In the genomic region with DNA sequence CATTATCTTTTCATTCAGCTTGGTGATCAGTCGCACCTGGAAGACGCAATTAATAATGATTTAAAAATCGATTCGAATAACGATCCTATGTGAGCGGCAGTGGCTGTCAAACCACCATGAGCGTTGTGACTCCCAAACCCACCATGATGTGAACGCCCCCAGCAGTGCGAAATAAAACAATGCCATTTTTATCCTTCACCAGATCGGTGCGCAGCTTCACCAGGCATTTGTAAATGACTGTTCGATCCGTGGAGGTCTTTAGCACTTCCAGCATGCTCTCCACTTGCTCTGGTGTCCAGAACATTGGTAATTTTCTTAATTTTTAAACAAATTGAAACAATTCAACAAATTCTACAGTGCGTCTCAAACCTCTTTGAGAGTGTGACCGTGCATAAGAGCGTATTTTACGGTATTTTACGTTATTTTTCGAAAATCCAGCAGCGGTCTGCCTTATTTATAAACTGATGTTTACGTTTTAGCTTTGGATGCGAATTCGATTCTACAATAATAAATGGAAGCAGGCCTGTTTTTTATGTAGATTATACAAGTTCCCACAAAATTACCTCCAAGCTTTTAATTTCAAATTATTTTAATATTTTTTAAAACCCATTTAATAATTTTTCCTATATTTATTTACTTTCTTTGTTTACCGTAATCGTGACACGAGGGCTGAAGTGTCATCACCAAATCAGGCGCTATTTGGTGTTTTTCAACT, we compare ENCODE assay signal across 1 fruit fly cellular context.
TF ChIP-seq lines count a peak whose summit lies in the region.

Gene Rnb, minus strand, starts transcription at position 389 of the 715 bp plus-strand sequence.
Gene Drice, plus strand, starts transcription at position 693 of the 715 bp plus-strand sequence.

TF ChIP-seq in whole organism, embryonic, 481 proteins besides CTCF, POLR2A, EP300 and RAD21 (continued from another document and continues in another):
- TF ChIP-seq CG10543 (GFP tag; optimal IDR thresholded peaks at IDR 0.05; lab: Kevin White, UChicago): no peak
- no peak for TF ChIP-seq psq (GFP tag; optimal IDR thresholded peaks at IDR 0.05; lab: Kevin White, UChicago)
- TF ChIP-seq Kr (GFP tag; optimal IDR thresholded peaks at IDR 0.05; lab: Kevin White, UChicago): no peak
- peak; percentile 36 for TF ChIP-seq Fer1 (GFP tag; optimal IDR thresholded peaks at IDR 0.05; lab: Kevin White, UChicago)
- 0 out of 2 replicates have a peak, but pooled peaks have one; percentile 21 for TF ChIP-seq ro (GFP tag; IDR thresholded peaks at IDR 0.05; lab: Robert Waterston, UW)
- peak; percentile 29 for TF ChIP-seq CG6683 (GFP tag; optimal IDR thresholded peaks at IDR 0.05; lab: Kevin White, UChicago)
- TF ChIP-seq CG14441 (GFP tag; IDR thresholded peaks at IDR 0.05; lab: Robert Waterston, UW): peak; percentile 43; the same call in 1 of the 2 replicates
- no peak for TF ChIP-seq run (tag; optimal IDR thresholded peaks at IDR 0.05; lab: Kevin White, UChicago)
- TF ChIP-seq chif (GFP tag; optimal IDR thresholded peaks at IDR 0.05; lab: Kevin White, UChicago): no peak
- peak in 1 of 3 experiments; percentile 51 for TF ChIP-seq Stat92E (GFP tag; optimal IDR thresholded peaks at IDR 0.05; lab: Kevin White, UChicago)
- peak in 1 of 2 experiments; percentile 2 for TF ChIP-seq crp (GFP tag; optimal IDR thresholded peaks at IDR 0.05; lab: Kevin White, UChicago)
- TF ChIP-seq ems (GFP tag; optimal IDR thresholded peaks at IDR 0.05; lab: Kevin White, UChicago): no peak
- TF ChIP-seq Bteb2 (GFP tag; optimal IDR thresholded peaks at IDR 0.05; lab: Kevin White, UChicago): no peak
- TF ChIP-seq Tbp (GFP tag; optimal IDR thresholded peaks at IDR 0.05; lab: Kevin White, UChicago): peak; percentile 32
- 0 out of 2 replicates have a peak, but pooled peaks have one; percentile 15 for TF ChIP-seq CG9215 (GFP tag; IDR thresholded peaks at IDR 0.05; lab: Robert Waterston, UW)
- TF ChIP-seq CG15269 (tag; optimal IDR thresholded peaks at IDR 0.05; lab: Kevin White, UChicago): no peak
- TF ChIP-seq prd (optimal IDR thresholded peaks at IDR 0.05; lab: Kevin White, UChicago): no peak
- peak; percentile 55 for TF ChIP-seq prd (GFP tag; IDR thresholded peaks at IDR 0.05; lab: Robert Waterston, UW)
- no peak for TF ChIP-seq CG16815 (GFP tag; optimal IDR thresholded peaks at IDR 0.05; lab: Kevin White, UChicago)
- TF ChIP-seq slou (GFP tag; optimal IDR thresholded peaks at IDR 0.05; lab: Kevin White, UChicago): peak; percentile 11
- TF ChIP-seq odd (GFP tag; optimal IDR thresholded peaks at IDR 0.05; lab: Kevin White, UChicago): no peak
- TF ChIP-seq CG10959 (GFP tag; IDR thresholded peaks at IDR 0.05; lab: Robert Waterston, UW): 0 out of 2 replicates have a peak, but pooled peaks have one; percentile 6
- TF ChIP-seq CG31388 (GFP tag; optimal IDR thresholded peaks at IDR 0.05; lab: Kevin White, UChicago): no peak
- TF ChIP-seq tio (GFP tag; optimal IDR thresholded peaks at IDR 0.05; lab: Kevin White, UChicago): no peak
- no peak for TF ChIP-seq Drgx (GFP tag; IDR thresholded peaks at IDR 0.05; lab: Robert Waterston, UW)
- no peak for TF ChIP-seq pan (optimal IDR thresholded peaks at IDR 0.05; lab: Kevin White, UChicago)
- peak in 1 of 2 experiments; percentile 45 for TF ChIP-seq pan (GFP tag; optimal IDR thresholded peaks at IDR 0.05 in 1 of 2, IDR thresholded peaks at IDR 0.05 in 1 of 2)
- TF ChIP-seq sim (GFP tag; IDR thresholded peaks at IDR 0.05; lab: Robert Waterston, UW): no peak
- peak; percentile 41 for TF ChIP-seq Hr3 (GFP tag; optimal IDR thresholded peaks at IDR 0.05; lab: Kevin White, UChicago)
- TF ChIP-seq CG3281 (GFP tag; optimal IDR thresholded peaks at IDR 0.05; lab: Kevin White, UChicago): peak; percentile 56
- TF ChIP-seq CG10267 (tag; optimal IDR thresholded peaks at IDR 0.05; lab: Kevin White, UChicago): peak; percentile 57
- no peak for TF ChIP-seq Antp (GFP tag; optimal IDR thresholded peaks at IDR 0.05; lab: Kevin White, UChicago)
- no peak for TF ChIP-seq CG15479 (GFP tag; optimal IDR thresholded peaks at IDR 0.05; lab: Kevin White, UChicago)
- peak; percentile 54 for TF ChIP-seq MBD-R2 (GFP tag; IDR thresholded peaks at IDR 0.05; lab: Robert Waterston, UW)
- no peak for TF ChIP-seq CG12219 (GFP tag; optimal IDR thresholded peaks at IDR 0.05; lab: Kevin White, UChicago)
- peak; percentile 26 for TF ChIP-seq Spps (tag; optimal IDR thresholded peaks at IDR 0.05; lab: Kevin White, UChicago)
- TF ChIP-seq disco-r (GFP tag; optimal IDR thresholded peaks at IDR 0.05; lab: Kevin White, UChicago): no peak
- TF ChIP-seq Pdp1 (GFP tag; optimal IDR thresholded peaks at IDR 0.05; lab: Kevin White, UChicago): peak in 1 of 2 experiments; percentile 39
- TF ChIP-seq mam (GFP tag; optimal IDR thresholded peaks at IDR 0.05; lab: Kevin White, UChicago): no peak
- no peak for TF ChIP-seq ERR (GFP tag; optimal IDR thresholded peaks at IDR 0.05; lab: Kevin White, UChicago)
- TF ChIP-seq gfzf (GFP tag; optimal IDR thresholded peaks at IDR 0.05; lab: Kevin White, UChicago): peak; percentile 83
- no peak for TF ChIP-seq Meics (GFP tag; optimal IDR thresholded peaks at IDR 0.05; lab: Kevin White, UChicago)
- TF ChIP-seq Hey (tag; optimal IDR thresholded peaks at IDR 0.05; lab: Kevin White, UChicago): no peak
- TF ChIP-seq CG10565 (GFP tag; optimal IDR thresholded peaks at IDR 0.05; lab: Kevin White, UChicago): no peak
- TF ChIP-seq ken (GFP tag; IDR thresholded peaks at IDR 0.05; lab: Robert Waterston, UW): no peak
- TF ChIP-seq pros (GFP tag; optimal IDR thresholded peaks at IDR 0.05; lab: Kevin White, UChicago): no peak
- TF ChIP-seq lilli (GFP tag; optimal IDR thresholded peaks at IDR 0.05; lab: Kevin White, UChicago): peak; percentile 48
- no peak for TF ChIP-seq ftz-f1 (GFP tag; optimal IDR thresholded peaks at IDR 0.05; lab: Kevin White, UChicago)
- TF ChIP-seq grn (GFP tag; optimal IDR thresholded peaks at IDR 0.05; lab: Kevin White, UChicago): no peak
- peak; percentile 66 for TF ChIP-seq knrl (GFP tag; IDR thresholded peaks at IDR 0.05; lab: Robert Waterston, UW; ENCODE audit: partially characterized antibody)
- no peak for TF ChIP-seq CG8388 (GFP tag; optimal IDR thresholded peaks at IDR 0.05; lab: Kevin White, UChicago)
- TF ChIP-seq CG32767 (GFP tag; IDR thresholded peaks at IDR 0.05; lab: Robert Waterston, UW): 0 out of 2 replicates have a peak, but pooled peaks have one; percentile 30
- no peak for TF ChIP-seq Nf-YB (GFP tag; optimal IDR thresholded peaks at IDR 0.05; lab: Kevin White, UChicago)
- TF ChIP-seq CG17385 (GFP tag; optimal IDR thresholded peaks at IDR 0.05; lab: Kevin White, UChicago): no peak
- no peak for TF ChIP-seq CG18262 (tag; optimal IDR thresholded peaks at IDR 0.05; lab: Kevin White, UChicago)
- TF ChIP-seq zfh1 (GFP tag; IDR thresholded peaks at IDR 0.05; lab: Robert Waterston, UW): 0 out of 3 replicates have a peak, but pooled peaks have one; percentile 36
- TF ChIP-seq kah (GFP tag; optimal IDR thresholded peaks at IDR 0.05; lab: Kevin White, UChicago): peak; percentile 50
- TF ChIP-seq tap (tag; optimal IDR thresholded peaks at IDR 0.05; lab: Kevin White, UChicago): no peak
- TF ChIP-seq NC2α (GFP tag; optimal IDR thresholded peaks at IDR 0.05; lab: Kevin White, UChicago): no peak
- peak; percentile 43 for TF ChIP-seq CG13123 (GFP tag; optimal IDR thresholded peaks at IDR 0.05; lab: Kevin White, UChicago)
- no peak for TF ChIP-seq unpg (GFP tag; optimal IDR thresholded peaks at IDR 0.05; lab: Kevin White, UChicago)
- TF ChIP-seq CG4328 (GFP tag; optimal IDR thresholded peaks at IDR 0.05; lab: Kevin White, UChicago): peak; percentile 52
- peak; percentile 20 for TF ChIP-seq wek (GFP tag; optimal IDR thresholded peaks at IDR 0.05; lab: Kevin White, UChicago)
- TF ChIP-seq zen2 (GFP tag; IDR thresholded peaks at IDR 0.05; lab: Robert Waterston, UW; ENCODE audit: partially characterized antibody): no peak
- no peak for TF ChIP-seq CG9609 (GFP tag; optimal IDR thresholded peaks at IDR 0.05; lab: Kevin White, UChicago)
- peak; percentile 48; the same call in 1 of the 2 replicates for TF ChIP-seq CG14014 (GFP tag; IDR thresholded peaks at IDR 0.05; lab: Robert Waterston, UW)
- no peak for TF ChIP-seq fd64A (GFP tag; optimal IDR thresholded peaks at IDR 0.05; lab: Kevin White, UChicago)
- TF ChIP-seq CG7839 (tag; optimal IDR thresholded peaks at IDR 0.05; lab: Kevin White, UChicago): no peak
- peak; percentile 18 for TF ChIP-seq Ssrp (tag; optimal IDR thresholded peaks at IDR 0.05; lab: Kevin White, UChicago)
- TF ChIP-seq CG2875 (GFP tag; optimal IDR thresholded peaks at IDR 0.05; lab: Kevin White, UChicago): no peak
- 0 out of 2 replicates have a peak, but pooled peaks have one; percentile 25 for TF ChIP-seq CG32772 (GFP tag; IDR thresholded peaks at IDR 0.05; lab: Robert Waterston, UW)
- TF ChIP-seq cas (GFP tag; IDR thresholded peaks at IDR 0.05; lab: Robert Waterston, UW): no peak
- no peak for TF ChIP-seq CG15011 (GFP tag; optimal IDR thresholded peaks at IDR 0.05; lab: Kevin White, UChicago)
- TF ChIP-seq CG12236 (GFP tag; optimal IDR thresholded peaks at IDR 0.05; lab: Kevin White, UChicago): no peak
- no peak for TF ChIP-seq bowl (GFP tag; IDR thresholded peaks at IDR 0.05; lab: Robert Waterston, UW)
- TF ChIP-seq CG12071 (GFP tag; optimal IDR thresholded peaks at IDR 0.05; lab: Kevin White, UChicago): no peak
- TF ChIP-seq ase (GFP tag; IDR thresholded peaks at IDR 0.05; lab: Robert Waterston, UW): 0 out of 3 replicates have a peak, but pooled peaks have one; percentile 32
- TF ChIP-seq btn (GFP tag; optimal IDR thresholded peaks at IDR 0.05; lab: Kevin White, UChicago): no peak
- TF ChIP-seq CG7745 (tag; optimal IDR thresholded peaks at IDR 0.05; lab: Kevin White, UChicago): no peak
- TF ChIP-seq ham (GFP tag; IDR thresholded peaks at IDR 0.05; lab: Robert Waterston, UW): no peak
- no peak for TF ChIP-seq h (optimal IDR thresholded peaks at IDR 0.05; lab: Kevin White, UChicago)
- no peak for TF ChIP-seq pnt (GFP tag; optimal IDR thresholded peaks at IDR 0.05; lab: Kevin White, UChicago)
- TF ChIP-seq dysf (GFP tag; IDR thresholded peaks at IDR 0.05; lab: Robert Waterston, UW): peak; percentile 53; the same call in 2 of the 3 replicates
- no peak for TF ChIP-seq CG9876 (GFP tag; optimal IDR thresholded peaks at IDR 0.05; lab: Kevin White, UChicago)
- TF ChIP-seq CG4707 (GFP tag; optimal IDR thresholded peaks at IDR 0.05; lab: Kevin White, UChicago): no peak
- no peak for TF ChIP-seq CG13624 (GFP tag; optimal IDR thresholded peaks at IDR 0.05; lab: Kevin White, UChicago)
- no peak for TF ChIP-seq sr (GFP tag; IDR thresholded peaks at IDR 0.05; lab: Robert Waterston, UW)
- TF ChIP-seq Hsf (GFP tag; optimal IDR thresholded peaks at IDR 0.05; lab: Kevin White, UChicago): peak; percentile 26
- 0 out of 2 replicates have a peak, but pooled peaks have one; percentile 13 for TF ChIP-seq ap (GFP tag; IDR thresholded peaks at IDR 0.05; lab: Robert Waterston, UW)
- peak; percentile 46 for TF ChIP-seq zen (tag; optimal IDR thresholded peaks at IDR 0.05; lab: Kevin White, UChicago)
- no peak for TF ChIP-seq Sox100B (GFP tag; optimal IDR thresholded peaks at IDR 0.05; lab: Kevin White, UChicago)
- no peak for TF ChIP-seq fu2 (GFP tag; optimal IDR thresholded peaks at IDR 0.05; lab: Kevin White, UChicago)
- peak; percentile 97 for TF ChIP-seq sug (tag; optimal IDR thresholded peaks at IDR 0.05; lab: Kevin White, UChicago)
- peak; percentile 58 for TF ChIP-seq CG33557 (GFP tag; optimal IDR thresholded peaks at IDR 0.05; lab: Kevin White, UChicago)
- TF ChIP-seq Hand (GFP tag; optimal IDR thresholded peaks at IDR 0.05; lab: Kevin White, UChicago): no peak
- TF ChIP-seq Oli (tag; optimal IDR thresholded peaks at IDR 0.05; lab: Kevin White, UChicago): no peak
- no peak for TF ChIP-seq jigr1 (GFP tag; IDR thresholded peaks at IDR 0.05; lab: Robert Waterston, UW)
- peak; percentile 38 for TF ChIP-seq tin (GFP tag; optimal IDR thresholded peaks at IDR 0.05; lab: Kevin White, UChicago)
- no peak for TF ChIP-seq CG1529 (GFP tag; optimal IDR thresholded peaks at IDR 0.05; lab: Kevin White, UChicago)
- no peak for TF ChIP-seq CG8089 (GFP tag; optimal IDR thresholded peaks at IDR 0.05; lab: Kevin White, UChicago)
- TF ChIP-seq CG2120 (GFP tag; optimal IDR thresholded peaks at IDR 0.05; lab: Kevin White, UChicago): peak; percentile 55
- no peak for TF ChIP-seq CG8478 (optimal IDR thresholded peaks at IDR 0.05; lab: Kevin White, UChicago)
- TF ChIP-seq da (GFP tag; optimal IDR thresholded peaks at IDR 0.05; lab: Kevin White, UChicago): no peak
- peak; percentile 32; the same call in 1 of the 2 replicates for TF ChIP-seq CG14667 (GFP tag; IDR thresholded peaks at IDR 0.05; lab: Robert Waterston, UW)
- TF ChIP-seq NFAT (GFP tag; IDR thresholded peaks at IDR 0.05; lab: Robert Waterston, UW): peak; percentile 49; the same call in 1 of the 2 replicates
- TF ChIP-seq so (GFP tag; IDR thresholded peaks at IDR 0.05; lab: Robert Waterston, UW): no peak
- TF ChIP-seq CG18619 (GFP tag; optimal IDR thresholded peaks at IDR 0.05; lab: Kevin White, UChicago): no peak
- TF ChIP-seq nom (GFP tag; optimal IDR thresholded peaks at IDR 0.05; lab: Kevin White, UChicago): peak; percentile 25
- TF ChIP-seq H15 (GFP tag; IDR thresholded peaks at IDR 0.05; lab: Robert Waterston, UW): no peak
- TF ChIP-seq gt (GFP tag; IDR thresholded peaks at IDR 0.05; lab: Robert Waterston, UW): no peak
- TF ChIP-seq CG31441 (GFP tag; IDR thresholded peaks at IDR 0.05; lab: Robert Waterston, UW): no peak
- no peak for TF ChIP-seq CG18011 (GFP tag; optimal IDR thresholded peaks at IDR 0.05; lab: Kevin White, UChicago)
- no peak for TF ChIP-seq dm (GFP tag; optimal IDR thresholded peaks at IDR 0.05; lab: Kevin White, UChicago)
- TF ChIP-seq CG6272 (GFP tag; IDR thresholded peaks at IDR 0.05; lab: Robert Waterston, UW): 0 out of 2 replicates have a peak, but pooled peaks have one; percentile 13
- no peak for TF ChIP-seq hth (optimal IDR thresholded peaks at IDR 0.05; lab: Kevin White, UChicago)
- TF ChIP-seq Xbp1 (GFP tag; optimal IDR thresholded peaks at IDR 0.05; lab: Kevin White, UChicago): peak; percentile 53
- no peak for TF ChIP-seq CG8944 (GFP tag; optimal IDR thresholded peaks at IDR 0.05; lab: Kevin White, UChicago)
- no peak for TF ChIP-seq sqz (GFP tag; optimal IDR thresholded peaks at IDR 0.05; lab: Kevin White, UChicago)
- no peak for TF ChIP-seq Abd-B (GFP tag; optimal IDR thresholded peaks at IDR 0.05; lab: Kevin White, UChicago)
- no peak for TF ChIP-seq Elba2 (GFP tag; optimal IDR thresholded peaks at IDR 0.05; lab: Kevin White, UChicago)
- no peak for TF ChIP-seq CG6254 (GFP tag; optimal IDR thresholded peaks at IDR 0.05; lab: Kevin White, UChicago)
- TF ChIP-seq CG17186 (GFP tag; optimal IDR thresholded peaks at IDR 0.05; lab: Kevin White, UChicago): peak; percentile 42
- TF ChIP-seq CG11695 (GFP tag; IDR thresholded peaks at IDR 0.05; lab: Robert Waterston, UW): no peak
- no peak for TF ChIP-seq CG16863 (GFP tag; optimal IDR thresholded peaks at IDR 0.05; lab: Kevin White, UChicago)
